Worm (Caenorhabditis elegans) whole organism, mixed stage, embryonic: ENCODE data around the gene C08E8.6.

Experiments
- bed-3 ChIP-seq: fragments of 200-800 bp; sonication (Bioruptor generic); optimal IDR thresholded peaks from 3 replicates; lab custom pipeline; 2018; ENCODE audit warnings: mild to moderate bottlenecking, missing genetic modification characterization, moderate library complexity, missing compliant biosample characterization
- ceh-43 ChIP-seq: fragments of 200-800 bp; sonication (Bioruptor generic); optimal IDR thresholded peaks from 2 replicates; lab custom pipeline; 2018; ENCODE audit warnings: mild to moderate bottlenecking, missing genetic modification characterization, moderate library complexity, missing compliant biosample characterization
- ceh-83 ChIP-seq: fragments of 200-800 bp; sonication (Bioruptor generic); optimal IDR thresholded peaks from 2 replicates; lab custom pipeline; 2018; ENCODE audit warnings: mild to moderate bottlenecking, missing genetic modification characterization, missing compliant biosample characterization
- ces-1 ChIP-seq: fragments of 150-350 bp; optimal IDR thresholded peaks from 2 replicates; lab custom pipeline; 2014; ENCODE audit warnings: missing biosample characterization, missing genetic modification reagents, missing genetic modification characterization
- cnd-1 ChIP-seq: fragments of 200-800 bp; sonication (Bioruptor generic); optimal IDR thresholded peaks from 2 replicates; lab custom pipeline; 2018; ENCODE audit warnings: mild to moderate bottlenecking, missing genetic modification characterization, missing compliant biosample characterization
- drap-1 ChIP-seq: fragments of 200-800 bp; sonication (Bioruptor generic); optimal IDR thresholded peaks from 3 replicates; lab custom pipeline; 2018; ENCODE audit warnings: mild to moderate bottlenecking, missing genetic modification characterization, missing compliant biosample characterization
- elt-1 ChIP-seq: sonication (generic microtip); optimal IDR thresholded peaks from 2 replicates; lab custom pipeline; 2017; ENCODE audit warnings: missing genetic modification characterization, mild to moderate bottlenecking, missing compliant biosample characterization, antibody characterized with exemption, moderate library complexity, borderline replicate concordance; ENCODE audit not compliant: insufficient read depth
- elt-3 ChIP-seq: fragments of 150-350 bp; optimal IDR thresholded peaks from 2 replicates; lab custom pipeline; 2014; ENCODE audit warnings: missing biosample characterization, missing genetic modification characterization
- flh-1 ChIP-seq: fragments of 200-800 bp; sonication (Bioruptor generic); optimal IDR thresholded peaks from 2 replicates; lab custom pipeline; 2018; ENCODE audit warnings: mild to moderate bottlenecking, missing genetic modification characterization, moderate library complexity, missing compliant biosample characterization
- ham-2 ChIP-seq: fragments of 200-800 bp; sonication (Bioruptor generic); optimal IDR thresholded peaks from 2 replicates; lab custom pipeline; 2018; ENCODE audit warnings: mild to moderate bottlenecking, missing genetic modification characterization, missing compliant biosample characterization
- lin-13 ChIP-seq: fragments of 150-350 bp; optimal IDR thresholded peaks from 2 replicates; lab custom pipeline; 2014; ENCODE audit warnings: missing biosample characterization, missing genetic modification characterization
- lin-32 ChIP-seq: fragments of 200-800 bp; sonication (Bioruptor generic); optimal IDR thresholded peaks from 2 replicates; lab custom pipeline; 2018; ENCODE audit warnings: mild to moderate bottlenecking, missing genetic modification characterization, missing compliant biosample characterization
- lsy-2 ChIP-seq: fragments of 150-350 bp; optimal IDR thresholded peaks from 2 replicates; lab custom pipeline; 2014; ENCODE audit warnings: missing biosample characterization, missing genetic modification characterization
- mab-5 ChIP-seq: fragments of 150-350 bp; optimal IDR thresholded peaks from 2 replicates; lab custom pipeline; 2014; ENCODE audit warnings: missing biosample characterization, missing genetic modification characterization
- mep-1 ChIP-seq: fragments of 150-350 bp; optimal IDR thresholded peaks from 2 replicates; lab custom pipeline; 2017; ENCODE audit warnings: missing biosample characterization, missing genetic modification reagents, missing genetic modification characterization, inconsistent platforms
- nhr-12 ChIP-seq: fragments of 150-350 bp; optimal IDR thresholded peaks from 2 replicates; lab custom pipeline; 2014; ENCODE audit warnings: missing biosample characterization, missing genetic modification characterization
- nhr-2 ChIP-seq: fragments of 150-350 bp; optimal IDR thresholded peaks from 2 replicates; lab custom pipeline; 2014; ENCODE audit warnings: missing biosample characterization, missing genetic modification characterization
- nhr-237 ChIP-seq: fragments of 150-350 bp; optimal IDR thresholded peaks from 2 replicates; lab custom pipeline; 2014; ENCODE audit warnings: missing biosample characterization, missing genetic modification characterization
- nhr-28 ChIP-seq: fragments of 150-350 bp; optimal IDR thresholded peaks from 2 replicates; lab custom pipeline; 2014; ENCODE audit warnings: missing biosample characterization, missing genetic modification characterization
- nhr-76 ChIP-seq: sonication (generic microtip); optimal IDR thresholded peaks from 2 replicates; lab custom pipeline; 2017; ENCODE audit warnings: missing biosample characterization, missing genetic modification characterization
- sem-2 ChIP-seq: fragments of 200-800 bp; sonication (Bioruptor generic); optimal IDR thresholded peaks from 2 replicates; lab custom pipeline; 2018; ENCODE audit warnings: mild to moderate bottlenecking, missing genetic modification characterization, missing compliant biosample characterization
- snpc-4 ChIP-seq: fragments of 150-350 bp; optimal IDR thresholded peaks from 2 replicates; lab custom pipeline; 2014; ENCODE audit warnings: missing biosample characterization, missing genetic modification characterization
- sptf-1 ChIP-seq: sonication (generic microtip); optimal IDR thresholded peaks from 2 replicates; lab custom pipeline; 2017; ENCODE audit warnings: mild to moderate bottlenecking, missing genetic modification characterization, moderate library complexity, missing compliant biosample characterization
- tbx-8 ChIP-seq: fragments of 200-800 bp; sonication (Bioruptor generic); optimal IDR thresholded peaks from 2 replicates; lab custom pipeline; 2018; ENCODE audit warnings: mild to moderate bottlenecking, missing genetic modification characterization, moderate library complexity, missing compliant biosample characterization
- unc-120 ChIP-seq: sonication (generic microtip); optimal IDR thresholded peaks from 2 replicates; lab custom pipeline; 2017; ENCODE audit warnings: missing genetic modification characterization, missing compliant biosample characterization; ENCODE audit not compliant: poor library complexity, severe bottlenecking
- unc-39 ChIP-seq: fragments of 150-350 bp; optimal IDR thresholded peaks from 2 replicates; lab custom pipeline; 2014; ENCODE audit warnings: missing biosample characterization, missing genetic modification characterization
- unc-62 ChIP-seq: fragments of 150-350 bp; optimal IDR thresholded peaks from 2 replicates; lab custom pipeline; 2014; ENCODE audit warnings: missing biosample characterization, missing genetic modification reagents, missing genetic modification characterization
- zip-8 ChIP-seq: fragments of 150-350 bp; optimal IDR thresholded peaks from 2 replicates; lab custom pipeline; 2014; ENCODE audit warnings: missing biosample characterization, missing genetic modification characterization
- ztf-11 ChIP-seq: fragments of 150-350 bp; optimal IDR thresholded peaks from 2 replicates; lab custom pipeline; 2014; ENCODE audit warnings: missing biosample characterization, missing genetic modification characterization

The C08E8.6 gene

DNA sequence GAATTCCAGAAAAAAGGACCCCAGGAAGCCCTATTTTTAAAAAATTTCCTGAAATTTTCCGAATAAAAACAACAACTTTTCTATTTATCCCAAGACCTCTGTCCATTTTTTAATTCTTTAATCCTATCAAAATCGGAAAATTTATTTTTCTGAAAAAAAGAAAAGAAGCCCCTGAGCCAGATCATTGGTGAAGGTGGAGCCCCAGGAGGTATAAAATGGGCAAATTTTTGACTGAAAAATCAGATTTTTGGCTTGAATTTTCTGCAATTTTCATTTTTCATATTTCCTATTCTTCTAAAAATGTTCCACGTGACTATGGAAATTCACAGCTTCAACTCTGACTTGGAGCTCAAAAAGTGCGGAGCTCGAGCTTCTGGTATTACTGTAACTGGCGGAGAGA is 10.6 kb upstream of the C08E8.6 start, which contains the start of gene Y51A2B.8:
Gene Y51A2B.8, plus strand, starts transcription at position 301 of the 400 bp plus-strand sequence.
- TF ChIP-seq ces-1 (no peak), drap-1 (no peak), lin-32 (GFP tag; lab: Kevin White, UChicago) (no peak), nhr-237 (tag; lab: Kevin White, UChicago) (no peak), nhr-76 (no peak), unc-62 (GFP tag; lab: Kevin White, UChicago) (no peak), bed-3 (GFP tag; lab: Kevin White, UChicago) (no peak), cnd-1 (no peak), nhr-28 (tag; lab: Kevin White, UChicago) (no peak), unc-120 (tag; lab: Kevin White, UChicago) (no peak), nhr-2 (no peak), ceh-83 (GFP tag; lab: Kevin White, UChicago) (no peak), mab-5 (tag; lab: Kevin White, UChicago) (no peak), mep-1 (tag; lab: Kevin White, UChicago) (no peak)
- TF ChIP-seq, all 35 proteins: peak for 0

ce11 chrV:18375551-18375950 is 7.3 kb upstream of the C08E8.6 start:
- no peak for TF ChIP-seq lin-13 (tag; lab: Kevin White, UChicago)
- no peak for TF ChIP-seq nhr-12 (tag; lab: Kevin White, UChicago)
- TF ChIP-seq cnd-1: no peak
- no peak for TF ChIP-seq nhr-76
- no peak for TF ChIP-seq mep-1 (tag; lab: Kevin White, UChicago)
- no peak for TF ChIP-seq unc-39 (tag; lab: Kevin White, UChicago)

DNA sequence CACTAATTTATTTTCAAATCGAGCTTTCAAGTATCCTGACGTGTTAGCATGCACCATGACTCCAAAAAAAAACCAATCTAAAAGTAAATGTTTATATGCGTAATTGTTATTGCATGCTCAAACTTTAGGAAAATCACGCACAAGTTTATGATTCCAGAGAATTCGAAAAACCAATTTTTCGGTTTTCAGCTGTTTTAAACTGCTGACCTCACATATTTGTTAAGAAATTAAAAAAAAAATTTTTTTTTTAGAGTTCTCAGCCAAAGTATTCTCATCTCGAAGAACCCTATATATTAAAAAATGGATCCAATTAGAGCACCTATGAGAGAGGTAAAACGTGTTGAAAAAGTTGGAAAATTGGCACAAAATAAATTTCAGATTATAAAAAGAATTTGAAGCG is 6.0 kb upstream of the C08E8.6 start, which contains the start of gene Y51A2B.2:
Gene Y51A2B.2, plus strand, starts transcription at position 301 of the 400 bp plus-strand sequence.
- TF ChIP-seq cnd-1 (no peak), drap-1 (no peak), lsy-2 (tag; lab: Kevin White, UChicago) (no peak), unc-39 (tag; lab: Kevin White, UChicago) (no peak)

DNA sequence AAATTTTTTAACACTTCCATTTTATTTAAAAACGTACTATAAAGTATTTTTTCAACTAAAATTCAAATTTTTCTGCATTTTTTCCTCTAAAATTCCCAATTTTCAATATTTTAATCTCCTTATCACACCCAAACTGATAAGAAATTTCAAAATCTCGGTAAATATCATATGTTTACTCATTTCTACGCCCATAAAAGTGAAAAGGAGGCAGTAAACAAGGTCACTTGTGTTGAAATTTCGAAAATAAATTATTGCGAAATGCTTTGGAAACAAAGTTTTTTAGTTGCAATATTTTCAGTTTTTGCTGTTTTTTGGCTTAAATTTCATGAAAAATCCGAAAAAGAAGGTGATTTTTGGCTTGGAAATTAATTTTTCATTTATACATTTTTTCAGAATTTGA is 3.4 kb upstream of the C08E8.6 start, which contains the start of gene C08E8.4:
Gene C08E8.4, plus strand, starts transcription at position 268 of the 400 bp plus-strand sequence.
- TF ChIP-seq mab-5 (tag; lab: Kevin White, UChicago) (no peak), lsy-2 (tag; lab: Kevin White, UChicago) (no peak), nhr-2 (no peak), cnd-1 (no peak), elt-3 (tag; lab: Kevin White, UChicago) (peak; percentile 16), flh-1 (no peak)

- TF ChIP-seq mep-1 (tag; lab: Kevin White, UChicago) (no peak), ces-1 (no peak), nhr-12 (tag; lab: Kevin White, UChicago) (no peak), nhr-237 (tag; lab: Kevin White, UChicago) (no peak), ztf-11 (tag; lab: Kevin White, UChicago) (no peak), nhr-76 (no peak), tbx-8 (GFP tag; lab: Kevin White, UChicago) (no peak), ceh-43 (GFP tag; lab: Kevin White, UChicago) (no peak), flh-1 (no peak), unc-39 (tag; lab: Kevin White, UChicago) (no peak), sptf-1 (tag; lab: Kevin White, UChicago) (no peak), snpc-4 (tag; lab: Kevin White, UChicago) (no peak), elt-1 (tag; lab: Kevin White, UChicago) (no peak), nhr-2 (no peak)
Observed at ce11 chrV:18371028-18371427, 2.8 kb upstream of the C08E8.6 start.

DNA sequence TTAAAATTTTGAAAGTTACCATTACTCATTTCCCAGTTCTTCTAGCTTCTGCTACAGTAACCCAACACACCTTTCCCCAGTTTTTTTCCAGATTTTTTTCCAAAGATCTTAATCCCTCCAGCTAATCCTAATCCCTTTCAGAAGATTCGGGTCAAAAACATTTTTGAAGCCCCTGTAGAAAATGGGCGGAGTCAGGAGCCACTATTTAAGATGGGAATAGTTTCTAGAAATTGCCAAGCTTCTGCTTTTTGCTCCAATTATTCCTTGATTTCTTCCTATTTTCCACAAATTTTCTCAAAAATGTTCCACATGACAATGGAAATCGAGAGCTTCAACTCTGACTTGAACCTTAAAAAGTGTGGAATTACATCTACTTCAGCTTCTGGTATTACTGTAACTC is 3.7 kb downstream of the C08E8.6 start, which contains the start of gene C08E8.9:
Gene C08E8.9, plus strand, starts transcription at position 301 of the 400 bp plus-strand sequence.
- TF ChIP-seq drap-1 (no peak), mab-5 (tag; lab: Kevin White, UChicago) (no peak), sptf-1 (tag; lab: Kevin White, UChicago) (no peak), snpc-4 (tag; lab: Kevin White, UChicago) (no peak), unc-62 (GFP tag; lab: Kevin White, UChicago) (no peak), elt-1 (tag; lab: Kevin White, UChicago) (no peak), elt-3 (tag; lab: Kevin White, UChicago) (no peak), cnd-1 (no peak), ceh-83 (GFP tag; lab: Kevin White, UChicago) (no peak), lin-32 (GFP tag; lab: Kevin White, UChicago) (no peak), bed-3 (GFP tag; lab: Kevin White, UChicago) (no peak), zip-8 (no peak), tbx-8 (GFP tag; lab: Kevin White, UChicago) (no peak), lsy-2 (tag; lab: Kevin White, UChicago) (no peak), nhr-237 (tag; lab: Kevin White, UChicago) (no peak), ham-2 (GFP tag; lab: Kevin White, UChicago) (no peak), nhr-12 (tag; lab: Kevin White, UChicago) (no peak), flh-1 (no peak), sem-2 (GFP tag; lab: Kevin White, UChicago) (no peak), ztf-11 (tag; lab: Kevin White, UChicago) (no peak)
